Fruit fly (Drosophila melanogaster): Measurements from ENCODE around the gene CG3081.

The CG3081 gene

DNA sequence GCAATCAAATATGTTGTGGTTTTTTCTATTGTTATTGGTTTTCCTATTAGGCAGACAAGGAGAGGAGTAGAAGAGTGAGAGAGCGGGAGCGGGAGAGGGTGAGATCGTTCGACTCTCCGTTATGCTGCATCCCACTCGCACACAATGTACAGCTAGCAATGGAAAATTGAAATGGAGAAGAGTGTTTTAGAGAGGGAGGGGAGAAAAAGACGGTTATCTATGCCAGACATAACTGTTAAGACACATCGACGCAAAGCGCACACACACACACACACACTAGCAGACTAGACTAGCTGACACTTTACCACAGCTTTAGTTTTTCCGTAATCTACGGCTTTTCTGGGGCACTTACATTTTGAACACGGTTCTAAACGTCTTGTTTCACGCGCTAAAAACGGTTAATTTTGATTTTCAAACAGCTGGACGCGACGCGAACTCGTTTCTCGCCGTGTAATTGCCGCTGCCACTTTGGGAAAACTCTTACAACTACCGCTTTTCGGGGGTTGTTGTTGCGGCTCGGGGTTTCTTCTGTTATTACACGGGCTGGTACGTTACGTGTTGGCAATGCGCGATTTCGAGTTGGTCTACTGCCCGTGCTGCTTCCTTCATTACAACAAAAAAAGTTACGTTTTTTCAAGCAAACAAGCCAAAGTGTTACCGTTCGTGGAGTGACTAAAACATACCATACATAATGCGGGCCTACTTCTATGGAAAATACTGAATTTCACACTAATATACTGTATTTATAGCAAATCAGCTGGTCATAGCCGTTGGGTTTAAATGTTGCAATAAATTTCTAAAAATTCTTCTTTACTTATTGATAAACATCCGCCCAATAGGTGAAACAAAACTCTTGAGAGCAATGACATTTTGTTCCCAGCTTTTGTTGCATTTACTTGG, 35.4 kb upstream of the CG3081 start, which contains the start of gene fzr (continued):
- TF ChIP-seq chn (GFP tag; optimal IDR thresholded peaks at IDR 0.05) (no peak), CG18476 (GFP tag; optimal IDR thresholded peaks at IDR 0.05) (no peak), Ptx1 (GFP tag; IDR thresholded peaks at IDR 0.05) (0 out of 2 replicates have a peak, but pooled peaks have one; percentile 13), Jarid2 (GFP tag; optimal IDR thresholded peaks at IDR 0.05) (peak; percentile 73), toy (GFP tag; IDR thresholded peaks at IDR 0.05) (no peak), ranshi (GFP tag; IDR thresholded peaks at IDR 0.05) (0 out of 2 replicates have a peak, but pooled peaks have one; percentile 12), kni (GFP tag; optimal IDR thresholded peaks at IDR 0.05) (peak; percentile 35), H15 (GFP tag; IDR thresholded peaks at IDR 0.05) (0 out of 3 replicates have a peak, but pooled peaks have one; percentile 29), ato (GFP tag; IDR thresholded peaks at IDR 0.05; ENCODE audit: partially characterized antibody) (no peak), CG15011 (GFP tag; optimal IDR thresholded peaks at IDR 0.05) (no peak), Myb (GFP tag; optimal IDR thresholded peaks at IDR 0.05) (peak; percentile 97), Atf6 (GFP tag; IDR thresholded peaks at IDR 0.05) (no peak), Abd-B (GFP tag; optimal IDR thresholded peaks at IDR 0.05) (no peak), CG14860 (GFP tag; IDR thresholded peaks at IDR 0.05; ENCODE audit: partially characterized antibody) (no peak), otp (GFP tag; IDR thresholded peaks at IDR 0.05) (no peak), Lhr (GFP tag; optimal IDR thresholded peaks at IDR 0.05) (peak; percentile 33), crol (GFP tag; IDR thresholded peaks at IDR 0.05) (peak; percentile 60), luna (GFP tag; optimal IDR thresholded peaks at IDR 0.05) (no peak), CG12219 (GFP tag; optimal IDR thresholded peaks at IDR 0.05) (no peak), GATAe (GFP tag; conservative IDR thresholded peaks at IDR 0.05) (no peak), pros (GFP tag; optimal IDR thresholded peaks at IDR 0.05) (peak; percentile 49), PHDP (tag; optimal IDR thresholded peaks at IDR 0.05) (no peak), sc (optimal IDR thresholded peaks at IDR 0.05) (no peak), sc (GFP tag; optimal IDR thresholded peaks at IDR 0.05) (no peak), schlank (tag; optimal IDR thresholded peaks at IDR 0.05) (no peak), fd102C (GFP tag; optimal IDR thresholded peaks at IDR 0.05) (no peak), CG18619 (GFP tag; optimal IDR thresholded peaks at IDR 0.05) (no peak), eyg (GFP tag; optimal IDR thresholded peaks at IDR 0.05) (no peak), az2 (GFP tag; optimal IDR thresholded peaks at IDR 0.05) (no peak), CG9437 (GFP tag; optimal IDR thresholded peaks at IDR 0.05) (peak; percentile 85), dysf (GFP tag; IDR thresholded peaks at IDR 0.05) (no peak), dm (GFP tag; optimal IDR thresholded peaks at IDR 0.05) (no peak), D (optimal IDR thresholded peaks at IDR 0.05) (peak; percentile 62), D (GFP tag; optimal IDR thresholded peaks at IDR 0.05) (no peak), CG4730 (GFP tag; IDR thresholded peaks at IDR 0.05) (no peak), CG8944 (GFP tag; optimal IDR thresholded peaks at IDR 0.05) (no peak), crp (GFP tag; optimal IDR thresholded peaks at IDR 0.05) (peak; percentile 50 to 88), chm (GFP tag; IDR thresholded peaks at IDR 0.05) (peak; percentile 73; the same call in 1 of the 2 replicates), Chrac-16 (GFP tag; optimal IDR thresholded peaks at IDR 0.05) (no peak), BEAF-32 (GFP tag; optimal IDR thresholded peaks at IDR 0.05) (peak; percentile 32), CG13287 (GFP tag; IDR thresholded peaks at IDR 0.05; ENCODE audit: partially characterized antibody) (no peak), CG3163 (GFP tag; optimal IDR thresholded peaks at IDR 0.05) (no peak), trem (tag; optimal IDR thresholded peaks at IDR 0.05) (peak; percentile 29), cg (GFP tag; optimal IDR thresholded peaks at IDR 0.05) (peak; percentile 48), MESR4 (GFP tag; optimal IDR thresholded peaks at IDR 0.05) (peak; percentile 42), E2f2 (GFP tag; IDR thresholded peaks at IDR 0.05) (peak; percentile 12; the same call in 1 of the 2 replicates), ci (GFP tag; IDR thresholded peaks at IDR 0.05) (peak; percentile 53; the same call in 2 of the 3 replicates), sob (GFP tag; IDR thresholded peaks at IDR 0.05) (0 out of 2 replicates have a peak, but pooled peaks have one; percentile 5), CG9215 (GFP tag; IDR thresholded peaks at IDR 0.05) (no peak)

Data from whole organism, embryonic.